Worm (Caenorhabditis elegans): Measurements from ENCODE around the gene Y17D7C.2.

Y17D7C.2 gene

DNA sequence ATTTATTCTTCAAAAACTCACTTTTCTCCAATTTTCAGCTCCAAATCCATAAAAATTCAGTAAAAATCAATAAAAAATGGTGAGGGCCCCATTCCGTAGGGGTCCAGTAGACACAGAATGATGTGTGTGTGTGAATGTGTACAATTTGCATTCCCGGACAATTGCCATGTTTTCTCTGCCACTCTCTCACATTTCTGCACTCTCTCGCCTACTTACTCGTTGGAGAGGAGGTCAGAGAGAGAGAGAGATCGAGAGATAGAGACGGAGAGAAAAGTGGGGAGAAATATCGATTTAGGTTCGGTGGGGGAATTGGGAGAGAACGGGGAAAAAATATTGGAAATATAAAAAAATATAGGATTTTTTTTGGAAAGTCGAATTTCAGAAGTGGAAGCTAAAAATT is 3.8 kb upstream of the Y17D7C.2 start:
- TF ChIP-seq fos-1 (tag; optimal IDR thresholded peaks at IDR 0.05) (no peak), R02D3.7 (tag; optimal IDR thresholded peaks at IDR 0.05) (peak; percentile 72), fkh-10 (GFP tag; optimal IDR thresholded peaks at IDR 0.05) (peak; percentile 55), tbx-2 (tag; optimal IDR thresholded peaks at IDR 0.05) (no peak), unc-39 (tag; optimal IDR thresholded peaks at IDR 0.05) (no peak), aly-2 (tag; optimal IDR thresholded peaks at IDR 0.05) (no peak), lin-39 (tag; optimal IDR thresholded peaks at IDR 0.05) (peak; percentile 59), mml-1 (tag; optimal IDR thresholded peaks at IDR 0.05) (no peak), ceh-16 (tag; optimal IDR thresholded peaks at IDR 0.05) (no peak), unc-62 (GFP tag; optimal IDR thresholded peaks at IDR 0.05) (no peak), egl-27 (tag; optimal IDR thresholded peaks at IDR 0.05) (no peak), jun-1 (tag; optimal IDR thresholded peaks at IDR 0.05) (peak; percentile 63), ztf-11 (tag; optimal IDR thresholded peaks at IDR 0.05) (no peak), nhr-67 (tag; optimal IDR thresholded peaks at IDR 0.05) (no peak), ceh-28 (tag; optimal IDR thresholded peaks at IDR 0.05) (peak; percentile 98), zag-1 (tag; optimal IDR thresholded peaks at IDR 0.05) (no peak), mdl-1 (tag; optimal IDR thresholded peaks at IDR 0.05) (no peak), snpc-4 (tag; optimal IDR thresholded peaks at IDR 0.05) (peak; percentile 81), nhr-237 (tag; optimal IDR thresholded peaks at IDR 0.05) (no peak), skn-1 (tag; optimal IDR thresholded peaks at IDR 0.05) (peak; percentile 55), lin-15B (tag; optimal IDR thresholded peaks at IDR 0.05) (peak; percentile 54), ZK546.5 (tag; optimal IDR thresholded peaks at IDR 0.05) (no peak), ztf-4 (tag; optimal IDR thresholded peaks at IDR 0.05) (no peak), ama-1 (optimal IDR thresholded peaks at IDR 0.05) (peak; percentile 39), lsy-12 (tag; optimal IDR thresholded peaks at IDR 0.05) (no peak), nhr-23 (tag; optimal IDR thresholded peaks at IDR 0.05) (peak; percentile 86), elt-2 (tag; optimal IDR thresholded peaks at IDR 0.05) (peak; percentile 66), ceh-9 (tag; optimal IDR thresholded peaks at IDR 0.05) (peak; percentile 13), fkh-2 (tag; optimal IDR thresholded peaks at IDR 0.05) (peak; percentile 57), hmg-11 (tag; optimal IDR thresholded peaks at IDR 0.05) (peak; percentile 94), nfya-1 (tag; optimal IDR thresholded peaks at IDR 0.05; ENCODE audit: insufficient read depth) (peak; percentile 91), sea-2 (GFP tag; optimal IDR thresholded peaks at IDR 0.05) (no peak), nhr-28 (tag; optimal IDR thresholded peaks at IDR 0.05) (no peak), eor-1 (tag; optimal IDR thresholded peaks at IDR 0.05) (no peak), nhr-25 (tag; optimal IDR thresholded peaks at IDR 0.05) (peak; percentile 12), egl-5 (tag; optimal IDR thresholded peaks at IDR 0.05) (peak; percentile 98), nhr-12 (tag; optimal IDR thresholded peaks at IDR 0.05) (no peak), ceh-82 (tag; optimal IDR thresholded peaks at IDR 0.05) (peak; percentile 79), nhr-11 (tag; optimal IDR thresholded peaks at IDR 0.05) (no peak), pha-4 (tag; optimal IDR thresholded peaks at IDR 0.05) (peak; percentile 98), nhr-43 (tag; optimal IDR thresholded peaks at IDR 0.05; ENCODE audit: poor library complexity, severe bottlenecking) (no peak), pqm-1 (tag; optimal IDR thresholded peaks at IDR 0.05) (peak; percentile 79), nhr-76 (tag; optimal IDR thresholded peaks at IDR 0.05) (no peak), elt-3 (tag; optimal IDR thresholded peaks at IDR 0.05) (no peak), daf-12 (tag; optimal IDR thresholded peaks at IDR 0.05) (no peak), elt-1 (tag; optimal IDR thresholded peaks at IDR 0.05) (no peak), nhr-77 (tag; optimal IDR thresholded peaks at IDR 0.05) (no peak)

Data from whole organism, L3 larva.